Worm (Caenorhabditis elegans) whole organism, L2 larva: Measurements from ENCODE around the gene aakb-2.

Experiments
- ZK546.5 ChIP-seq: sonication (generic microtip); optimal IDR thresholded peaks from 2 replicates; lab custom pipeline; 2017; ENCODE audit warnings: missing biosample characterization, missing genetic modification characterization
- alr-1 ChIP-seq: fragments of 150-350 bp; optimal IDR thresholded peaks from 2 replicates; lab custom pipeline; 2014; ENCODE audit warnings: missing biosample characterization, missing genetic modification characterization
- lin-13 ChIP-seq: fragments of 150-350 bp; optimal IDR thresholded peaks from 2 replicates; lab custom pipeline; 2014; ENCODE audit warnings: missing biosample characterization, missing genetic modification reagents, missing genetic modification characterization
- mdl-1 ChIP-seq, 2 experiments: fragments of 150-350 bp in 1 of 2; sonication (generic microtip) in 1 of 2; optimal IDR thresholded peaks; 2 replicates each; lab custom pipeline; 2017; ENCODE audit warnings: missing biosample characterization in 2 of 2, missing genetic modification characterization in 2 of 2
- nhr-129 ChIP-seq: fragments of 150-350 bp; optimal IDR thresholded peaks from 2 replicates; lab custom pipeline; 2014; ENCODE audit warnings: missing biosample characterization, missing genetic modification characterization
- nhr-77 ChIP-seq: fragments of 150-350 bp; optimal IDR thresholded peaks from 2 replicates; lab custom pipeline; 2014; ENCODE audit warnings: missing biosample characterization, missing genetic modification characterization
- skn-1 ChIP-seq: sonication (generic microtip); optimal IDR thresholded peaks from 2 replicates; lab custom pipeline; 2017; ENCODE audit warnings: missing biosample characterization, missing genetic modification characterization
- ztf-11 ChIP-seq: sonication (generic microtip); optimal IDR thresholded peaks from 2 replicates; lab custom pipeline; 2017; ENCODE audit warnings: missing biosample characterization, missing genetic modification characterization
- ztf-4 ChIP-seq: fragments of 150-350 bp; optimal IDR thresholded peaks from 2 replicates; lab custom pipeline; 2014; ENCODE audit warnings: missing biosample characterization, missing genetic modification characterization

ce11 chrIII:11218150-11218841 lies 18.6 kb upstream of the aakb-2 start, which contains the start of the genes tbx-34 and wht-8:
- TF ChIP-seq ztf-11 (no peak), ztf-4 (tag; lab: Kevin White, UChicago) (no peak), nhr-77 (tag; lab: Kevin White, UChicago) (no peak), mdl-1 (tag; optimal IDR thresholded peaks at IDR 0.05; lab: Kevin White, UChicago) (no peak), lin-13 (GFP tag; lab: Kevin White, UChicago) (no peak), nhr-129 (tag; lab: Kevin White, UChicago) (no peak), skn-1 (tag; lab: Kevin White, UChicago) (no peak), ZK546.5 (tag; lab: Kevin White, UChicago) (no peak), alr-1 (tag; lab: Kevin White, UChicago) (no peak)
